Worm (Caenorhabditis elegans) whole organism, L1 larva: ENCODE results near the gene C54H2.4.

Experiments
- C04F5.9 ChIP-seq: sonication (generic microtip); optimal IDR thresholded peaks from 2 replicates; lab custom pipeline; 2016; ENCODE audit warnings: missing genetic modification characterization, missing compliant biosample characterization
- C16A3.4 ChIP-seq: fragments of 150-350 bp; optimal IDR thresholded peaks from 2 replicates; lab custom pipeline; 2014; ENCODE audit warnings: missing biosample characterization, missing genetic modification characterization
- Y116A8C.19 ChIP-seq: sonication (generic microtip); optimal IDR thresholded peaks from 2 replicates; lab custom pipeline; 2016; ENCODE audit warnings: missing compliant biosample characterization, missing genetic modification characterization, borderline replicate concordance
- alr-1 ChIP-seq: fragments of 200-800 bp; sonication (Bioruptor generic); optimal IDR thresholded peaks from 2 replicates; lab custom pipeline; 2018; ENCODE audit warnings: borderline replicate concordance, mild to moderate bottlenecking, missing genetic modification characterization, missing compliant biosample characterization
- ama-1 ChIP-seq: fragments of 150-350 bp; optimal IDR thresholded peaks from 2 replicates; lab custom pipeline; 2014
- ceh-63 ChIP-seq: fragments of 200-800 bp; sonication (Bioruptor generic); optimal IDR thresholded peaks from 2 replicates; lab custom pipeline; 2018; ENCODE audit warnings: mild to moderate bottlenecking, missing genetic modification characterization, missing compliant biosample characterization
- ceh-82 ChIP-seq, 3 experiments: fragments of 150-350 bp in 1 of 3; sonication (generic microtip) in 2 of 3; optimal IDR thresholded peaks; 2 replicates each; lab custom pipeline; 2014 to 2017; ENCODE audit warnings: missing biosample characterization in 3 of 3, missing genetic modification characterization in 3 of 3
- efl-1 ChIP-seq, 4 experiments: fragments of 150-350 bp; optimal IDR thresholded peaks in 3 of 4; peaks in 1 of 4; 1 replicate in 1 of 4; 2 replicates in 3 of 4; lab custom pipeline; 2014; ENCODE audit warnings: missing biosample characterization in 2 of 4, missing genetic modification characterization in 2 of 4, missing genetic modification reagents in 2 of 4
- elt-2 ChIP-seq: sonication (generic microtip); optimal IDR thresholded peaks from 2 replicates; lab custom pipeline; 2016; ENCODE audit warnings: missing genetic modification characterization, mild to moderate bottlenecking, inconsistent platforms, missing compliant biosample characterization, missing genetic modification reagents
- elt-3 ChIP-seq, 6 experiments: fragments of 150-350 bp in 1 of 6; sonication (generic microtip); optimal IDR thresholded peaks; 2 replicates each; lab custom pipeline; 2017 to 2018; ENCODE audit warnings: missing biosample characterization in 6 of 6, missing genetic modification characterization in 6 of 6, inconsistent platforms in 1 of 6
- grh-1 ChIP-seq: fragments of 200-800 bp; sonication (Bioruptor generic); IDR thresholded peaks from 2 replicates; pipeline ENCODE4 v1.3.6; 2022; ENCODE audit warnings: missing genetic modification reagents, missing genetic modification characterization, missing compliant biosample characterization
- hlh-17 ChIP-seq: fragments of 200-800 bp; sonication (Bioruptor generic); optimal IDR thresholded peaks from 2 replicates; lab custom pipeline; 2018; ENCODE audit warnings: missing genetic modification characterization, mild to moderate bottlenecking, missing compliant biosample characterization, moderate library complexity, borderline replicate concordance
- hlh-4 ChIP-seq: sonication (generic microtip); optimal IDR thresholded peaks from 2 replicates; lab custom pipeline; 2016; ENCODE audit warnings: mild to moderate bottlenecking, missing genetic modification characterization, missing compliant biosample characterization
- hpl-2 ChIP-seq: fragments of 150-350 bp; optimal IDR thresholded peaks from 2 replicates; lab custom pipeline; 2014; ENCODE audit warnings: missing biosample characterization, missing genetic modification reagents, missing genetic modification characterization
- irx-1 ChIP-seq: sonication (generic microtip); optimal IDR thresholded peaks from 2 replicates; lab custom pipeline; 2016; ENCODE audit warnings: missing genetic modification characterization, missing compliant biosample characterization
- jun-1 ChIP-seq: fragments of 150-350 bp; optimal IDR thresholded peaks from 2 replicates; lab custom pipeline; 2014; ENCODE audit warnings: missing biosample characterization, missing genetic modification reagents, missing genetic modification characterization
- lin-14 ChIP-seq: fragments of 200-800 bp; sonication (Bioruptor generic); optimal IDR thresholded peaks from 2 replicates; lab custom pipeline; 2018; ENCODE audit warnings: mild to moderate bottlenecking, missing genetic modification characterization, moderate library complexity, missing compliant biosample characterization
- lin-35 ChIP-seq, 2 experiments: fragments of 150-350 bp; optimal IDR thresholded peaks; 2 replicates each; lab custom pipeline; 2014; ENCODE audit warnings: missing biosample characterization in 2 of 2, missing genetic modification characterization in 2 of 2, missing genetic modification reagents in 2 of 2
- lsy-2 ChIP-seq, 2 experiments: fragments of 150-350 bp; optimal IDR thresholded peaks; 2 replicates each; lab custom pipeline; 2014; ENCODE audit warnings: missing biosample characterization in 2 of 2, missing genetic modification characterization in 2 of 2
- mef-2 ChIP-seq: fragments of 150-350 bp; optimal IDR thresholded peaks from 2 replicates; lab custom pipeline; 2014; ENCODE audit warnings: missing biosample characterization, missing genetic modification characterization
- nhr-12 ChIP-seq: sonication (generic microtip); optimal IDR thresholded peaks from 2 replicates; lab custom pipeline; 2017; ENCODE audit warnings: missing biosample characterization, missing genetic modification characterization
- nhr-20 ChIP-seq: sonication (generic microtip); optimal IDR thresholded peaks from 2 replicates; lab custom pipeline; 2016; ENCODE audit warnings: mild to moderate bottlenecking, missing genetic modification characterization, missing compliant biosample characterization
- nhr-237 ChIP-seq: fragments of 150-350 bp; optimal IDR thresholded peaks from 2 replicates; lab custom pipeline; 2014; ENCODE audit warnings: missing biosample characterization, missing genetic modification characterization
- nhr-28 ChIP-seq: fragments of 150-350 bp; optimal IDR thresholded peaks from 2 replicates; lab custom pipeline; 2014; ENCODE audit warnings: missing biosample characterization, missing genetic modification characterization
- nhr-71 ChIP-seq: sonication (generic microtip); optimal IDR thresholded peaks from 2 replicates; lab custom pipeline; 2016; ENCODE audit warnings: mild to moderate bottlenecking, missing genetic modification characterization, moderate library complexity, missing compliant biosample characterization
- nhr-84 ChIP-seq: sonication (generic microtip); optimal IDR thresholded peaks from 2 replicates; lab custom pipeline; 2017; ENCODE audit warnings: missing biosample characterization, missing genetic modification characterization
- nhr-90 ChIP-seq: sonication (generic microtip); optimal IDR thresholded peaks from 2 replicates; lab custom pipeline; 2016; ENCODE audit warnings: mild to moderate bottlenecking, missing genetic modification characterization, missing compliant biosample characterization; ENCODE audit not compliant: poor library complexity
- pqm-1 ChIP-seq: sonication (generic microtip); optimal IDR thresholded peaks from 3 replicates; lab custom pipeline; 2017; ENCODE audit warnings: missing biosample characterization, missing genetic modification characterization
- rnt-1 ChIP-seq: sonication (generic microtip); optimal IDR thresholded peaks from 2 replicates; lab custom pipeline; 2016; ENCODE audit warnings: mild to moderate bottlenecking, missing genetic modification characterization, moderate library complexity, missing compliant biosample characterization
- skn-1 ChIP-seq: fragments of 150-350 bp; optimal IDR thresholded peaks from 2 replicates; lab custom pipeline; 2014; ENCODE audit warnings: missing biosample characterization, missing genetic modification characterization
- sox-4 ChIP-seq: sonication (generic microtip); optimal IDR thresholded peaks from 2 replicates; lab custom pipeline; 2016; ENCODE audit warnings: missing genetic modification characterization, missing compliant biosample characterization
- sptf-1 ChIP-seq: fragments of 150-350 bp; optimal IDR thresholded peaks from 2 replicates; lab custom pipeline; 2014; ENCODE audit warnings: missing biosample characterization, missing genetic modification characterization
- sup-37 ChIP-seq: fragments of 200-800 bp; sonication (Bioruptor generic); optimal IDR thresholded peaks from 2 replicates; lab custom pipeline; 2018; ENCODE audit warnings: mild to moderate bottlenecking, missing genetic modification characterization, missing compliant biosample characterization
- tbx-2 ChIP-seq: sonication (generic microtip); optimal IDR thresholded peaks from 2 replicates; lab custom pipeline; 2016; ENCODE audit warnings: missing genetic modification characterization, missing compliant biosample characterization
- unc-30 ChIP-seq: sonication (generic microtip); optimal IDR thresholded peaks from 2 replicates; lab custom pipeline; 2017; ENCODE audit warnings: missing biosample characterization, missing genetic modification characterization
- unc-62 ChIP-seq: fragments of 150-350 bp; optimal IDR thresholded peaks from 2 replicates; lab custom pipeline; 2014; ENCODE audit warnings: missing biosample characterization, missing genetic modification reagents, missing genetic modification characterization
- unc-98 ChIP-seq: fragments of 200-800 bp; sonication (Bioruptor generic); IDR thresholded peaks from 2 replicates; pipeline ENCODE4 v1.3.6; 2022; ENCODE audit warnings: missing genetic modification characterization, missing compliant biosample characterization
- zip-4 ChIP-seq: fragments of 200-800 bp; sonication (Bioruptor generic); optimal IDR thresholded peaks from 2 replicates; lab custom pipeline; 2018; ENCODE audit warnings: mild to moderate bottlenecking, missing genetic modification characterization, moderate library complexity, missing compliant biosample characterization
- ztf-4 ChIP-seq: fragments of 150-350 bp; optimal IDR thresholded peaks from 2 replicates; lab custom pipeline; 2014; ENCODE audit warnings: missing biosample characterization, missing genetic modification characterization

The C54H2.4 gene

ce11 chrX:5810677-5811076 is 40.1 kb upstream of the C54H2.4 start (continued):
- no peak for TF ChIP-seq jun-1 (tag; lab: Kevin White, UChicago)
- no peak for TF ChIP-seq sox-4 (tag; lab: Kevin White, UChicago)
- TF ChIP-seq nhr-20 (tag; lab: Kevin White, UChicago), result peak; percentile 39
- no peak for TF ChIP-seq nhr-237 (tag; lab: Kevin White, UChicago)
- no peak for TF ChIP-seq nhr-12 (tag; lab: Kevin White, UChicago)
- no peak for TF ChIP-seq elt-2 (tag; lab: Kevin White, UChicago)
- TF ChIP-seq unc-98 (GFP tag; lab: Robert Waterston, UW), result no peak
- TF ChIP-seq unc-30, result no peak
- TF ChIP-seq zip-4 (GFP tag; lab: Kevin White, UChicago), result no peak
- TF ChIP-seq lsy-2 (tag; optimal IDR thresholded peaks at IDR 0.05; lab: Kevin White, UChicago), result peak in 1 of 2 experiments; percentile 23
- no peak for TF ChIP-seq ztf-4 (tag; lab: Kevin White, UChicago)
- TF ChIP-seq C16A3.4 (tag; lab: Kevin White, UChicago), result no peak
- TF ChIP-seq sup-37 (GFP tag; lab: Kevin White, UChicago), result no peak
- no peak for TF ChIP-seq nhr-84 (tag; lab: Kevin White, UChicago)
- no peak for TF ChIP-seq ama-1 (lab: Kevin White, UChicago)
- no peak for TF ChIP-seq hlh-4 (tag; lab: Kevin White, UChicago)
- TF ChIP-seq nhr-90 (tag; lab: Kevin White, UChicago), result peak; percentile 20
- TF ChIP-seq nhr-28 (tag; lab: Kevin White, UChicago), result no peak
- TF ChIP-seq ceh-82 (tag; optimal IDR thresholded peaks at IDR 0.05; lab: Kevin White, UChicago), result no peak
- no peak for TF ChIP-seq pqm-1 (tag; lab: Kevin White, UChicago)
- no peak for TF ChIP-seq grh-1
- no peak for TF ChIP-seq hpl-2 (GFP tag; lab: Kevin White, UChicago)
- TF ChIP-seq lin-35 (GFP tag; optimal IDR thresholded peaks at IDR 0.05; lab: Kevin White, UChicago), result no peak
- no peak for TF ChIP-seq efl-1 (optimal IDR thresholded peaks at IDR 0.05; lab: Kevin White, UChicago)
- TF ChIP-seq efl-1 (GFP tag; optimal IDR thresholded peaks at IDR 0.05 in 1 of 2; lab: Kevin White, UChicago), result no peak
- no peak for TF ChIP-seq C04F5.9 (tag; lab: Kevin White, UChicago)
- peak in 2 of 6 experiments; percentile 25 to 50 for TF ChIP-seq elt-3 (tag; optimal IDR thresholded peaks at IDR 0.05; lab: Kevin White, UChicago)
- TF ChIP-seq ceh-63 (GFP tag; lab: Kevin White, UChicago), result no peak
- TF ChIP-seq alr-1 (tag; lab: Kevin White, UChicago), result no peak
- no peak for TF ChIP-seq Y116A8C.19 (tag; lab: Kevin White, UChicago)
- TF ChIP-seq rnt-1 (tag; lab: Kevin White, UChicago), result peak; percentile 5
- no peak for TF ChIP-seq skn-1 (tag; lab: Kevin White, UChicago)
- no peak for TF ChIP-seq unc-62 (GFP tag; lab: Kevin White, UChicago)
- peak; percentile 67 for TF ChIP-seq nhr-71 (tag; lab: Kevin White, UChicago)
- no peak for TF ChIP-seq hlh-17
- TF ChIP-seq irx-1 (tag; lab: Kevin White, UChicago), result no peak
- TF ChIP-seq sptf-1, result no peak
- TF ChIP-seq, all 84 proteins: peak for 12

- TF ChIP-seq lsy-2 (tag; optimal IDR thresholded peaks at IDR 0.05; lab: Kevin White, UChicago) (peak in 1 of 2 experiments; percentile 21), nhr-71 (tag; lab: Kevin White, UChicago) (peak; percentile 44), rnt-1 (tag; lab: Kevin White, UChicago) (peak; percentile 45), nhr-20 (tag; lab: Kevin White, UChicago) (peak; percentile 9), mef-2 (tag; lab: Kevin White, UChicago) (no peak), tbx-2 (tag; lab: Kevin White, UChicago) (no peak), lin-14 (GFP tag; lab: Kevin White, UChicago) (peak; percentile 39)
Measured at ce11 chrX:5805872-5806472, 35.4 kb upstream of the C54H2.4 start, which contains the start of gene F13D11.3. TSS of gene F13D11.3 (minus strand) at chrX:5805922.
